Worm (Caenorhabditis elegans): ENCODE measurements around the gene znf-782.

- no peak for TF ChIP-seq tra-4 (tag; optimal IDR thresholded peaks at IDR 0.05)
- no peak for TF ChIP-seq hmbx-1 (tag; optimal IDR thresholded peaks at IDR 0.05)
- no peak for TF ChIP-seq aly-1 (tag; optimal IDR thresholded peaks at IDR 0.05)
- TF ChIP-seq flt-1 (GFP tag; IDR thresholded peaks at IDR 0.05), result no peak
Measured at ce11 chrIV:1107190-1107589, 39.9 kb upstream of the znf-782 start, which contains the start of gene ost-1.
